Fruit fly (Drosophila melanogaster) whole organism, embryonic: ENCODE data around the gene Bet3.

Experiments used
- Antp ChIP-seq: fragments of 200-800 bp; sonication (Bioruptor generic); optimal IDR thresholded peaks from 3 replicates; lab custom pipeline; 2016; ENCODE audit warnings: missing biosample characterization, missing genetic modification characterization
- BEAF-32 ChIP-seq: fragments of 200-800 bp; sonication (Bioruptor generic); optimal IDR thresholded peaks from 3 replicates; lab custom pipeline; 2017; ENCODE audit warnings: missing biosample characterization, missing genetic modification characterization, mild to moderate bottlenecking, moderate library complexity, missing genetic modification reagents
- BtbVII ChIP-seq: fragments of 200-800 bp; sonication (Bioruptor generic); optimal IDR thresholded peaks from 3 replicates; lab custom pipeline; 2017; ENCODE audit warnings: missing biosample characterization, mild to moderate bottlenecking, missing genetic modification characterization
- CG10147 ChIP-seq: fragments of 200-800 bp; sonication (Bioruptor generic); optimal IDR thresholded peaks from 2 replicates; lab custom pipeline; 2019; ENCODE audit warnings: missing biosample characterization, mild to moderate bottlenecking, missing genetic modification characterization, moderate library complexity
- CG10462 ChIP-seq: fragments of 200-800 bp; sonication (Bioruptor generic); optimal IDR thresholded peaks from 2 replicates; lab custom pipeline; 2016; ENCODE audit warnings: missing biosample characterization, missing genetic modification characterization
- CG10565 ChIP-seq: fragments of 200-800 bp; sonication (Bioruptor generic); optimal IDR thresholded peaks from 3 replicates; lab custom pipeline; 2016; ENCODE audit warnings: missing biosample characterization, mild to moderate bottlenecking, missing genetic modification characterization
- CG11504 ChIP-seq: fragments of 200-800 bp; sonication (Bioruptor generic); optimal IDR thresholded peaks from 3 replicates; lab custom pipeline; 2019; ENCODE audit warnings: missing biosample characterization, mild to moderate bottlenecking, missing genetic modification characterization, moderate library complexity
- CG12769 ChIP-seq: fragments of 200-800 bp; sonication (Bioruptor generic); optimal IDR thresholded peaks from 2 replicates; lab custom pipeline; 2019; ENCODE audit warnings: missing biosample characterization, mild to moderate bottlenecking, missing genetic modification characterization, moderate library complexity
- CG13287 ChIP-seq: fragments of 200-800 bp; sonication (Bioruptor generic); IDR thresholded peaks from 2 replicates; pipeline ENCODE4 v1.3.6; 2022; ENCODE audit warnings: missing biosample characterization, missing genetic modification characterization; ENCODE audit not compliant: partially characterized antibody
- CG15011 ChIP-seq: fragments of 200-800 bp; sonication (Bioruptor generic); optimal IDR thresholded peaks from 3 replicates; lab custom pipeline; 2018; ENCODE audit warnings: missing biosample characterization, mild to moderate bottlenecking, missing genetic modification characterization
- CG17568 ChIP-seq: fragments of 200-800 bp; sonication (Bioruptor generic); optimal IDR thresholded peaks from 2 replicates; lab custom pipeline; 2018; ENCODE audit warnings: missing biosample characterization, mild to moderate bottlenecking, missing genetic modification characterization, moderate library complexity
- CG17829 ChIP-seq: fragments of 200-800 bp; optimal IDR thresholded peaks from 2 replicates; lab custom pipeline; 2019; ENCODE audit warnings: missing biosample characterization, mild to moderate bottlenecking, missing genetic modification characterization, moderate library complexity
- CG1832 ChIP-seq: fragments of 200-800 bp; sonication (Bioruptor generic); optimal IDR thresholded peaks from 2 replicates; lab custom pipeline; 2017; ENCODE audit warnings: missing biosample characterization, mild to moderate bottlenecking, missing genetic modification characterization, inconsistent platforms
- CG18476 ChIP-seq: fragments of 200-800 bp; sonication (Bioruptor generic); optimal IDR thresholded peaks from 2 replicates; lab custom pipeline; 2016; ENCODE audit warnings: missing biosample characterization, mild to moderate bottlenecking, missing genetic modification characterization
- CG2199 ChIP-seq: fragments of 200-800 bp; sonication (Bioruptor generic); IDR thresholded peaks from 3 replicates; pipeline ENCODE4 v1.3.6; 2022; ENCODE audit warnings: missing biosample characterization, missing genetic modification characterization
- CG2875 ChIP-seq: fragments of 200-800 bp; sonication (Bioruptor generic); optimal IDR thresholded peaks from 2 replicates; lab custom pipeline; 2017; ENCODE audit warnings: missing biosample characterization, mild to moderate bottlenecking, missing genetic modification characterization, missing genetic modification reagents
- CG3726 ChIP-seq: fragments of 200-800 bp; sonication (Bioruptor generic); IDR thresholded peaks from 3 replicates; pipeline ENCODE4, ENCODE4 v1.3.6; 2022; ENCODE audit warnings: missing biosample characterization, missing genetic modification characterization
- CG3995 ChIP-seq: fragments of 200-800 bp; sonication (Bioruptor generic); optimal IDR thresholded peaks from 3 replicates; lab custom pipeline; 2016; ENCODE audit warnings: missing biosample characterization, missing genetic modification characterization
- CG7786 ChIP-seq: fragments of 200-800 bp; sonication (Bioruptor generic); optimal IDR thresholded peaks from 2 replicates; lab custom pipeline; 2016; ENCODE audit warnings: missing biosample characterization, missing genetic modification characterization
- CG9932 ChIP-seq: fragments of 200-800 bp; sonication (Bioruptor generic); IDR thresholded peaks from 2 replicates; pipeline ENCODE4 v1.3.6; 2022; ENCODE audit warnings: missing biosample characterization, missing genetic modification characterization
- Dfd ChIP-seq, 2 experiments: fragments of >200 bp; optimal IDR thresholded peaks; 2 replicates each; lab custom pipeline; 2017; ENCODE audit warnings: missing biosample characterization in 2 of 2, missing genetic modification characterization in 2 of 2
- Drgx ChIP-seq: fragments of 200-800 bp; sonication (Bioruptor generic); IDR thresholded peaks from 2 replicates; pipeline ENCODE4 v1.3.6; 2022; ENCODE audit warnings: missing biosample characterization, missing genetic modification characterization
- HLH4C ChIP-seq: fragments of 200-800 bp; sonication (Bioruptor generic); IDR thresholded peaks from 3 replicates; pipeline ENCODE4 v1.3.6; 2022; ENCODE audit warnings: missing biosample characterization, missing genetic modification characterization; ENCODE audit not compliant: partially characterized antibody
- Hmx ChIP-seq: fragments of 200-800 bp; sonication (Bioruptor generic); optimal IDR thresholded peaks from 2 replicates; lab custom pipeline; 2016; ENCODE audit warnings: missing biosample characterization, missing genetic modification characterization
- Hr51 ChIP-seq, 2 experiments: fragments of 200-800 bp; sonication (Bioruptor generic); optimal IDR thresholded peaks; 2 replicates in 1 of 2; 3 replicates in 1 of 2; lab custom pipeline; 2016 to 2018; ENCODE audit warnings: missing biosample characterization in 2 of 2, missing genetic modification characterization in 2 of 2, mild to moderate bottlenecking in 1 of 2, moderate library complexity in 1 of 2
- MBD-R2 ChIP-seq: fragments of 200-800 bp; sonication (Bioruptor generic); IDR thresholded peaks from 2 replicates; pipeline ENCODE4 v1.3.6; 2022; ENCODE audit warnings: missing biosample characterization, missing genetic modification characterization
- Oaz ChIP-seq: fragments of 200-800 bp; sonication (Bioruptor generic); IDR thresholded peaks from 2 replicates; pipeline ENCODE4 v1.3.6; 2022; ENCODE audit warnings: missing biosample characterization, missing genetic modification characterization
- Sox100B ChIP-seq: fragments of 200-800 bp; sonication (Bioruptor generic); optimal IDR thresholded peaks from 3 replicates; lab custom pipeline; 2018; ENCODE audit warnings: missing biosample characterization, mild to moderate bottlenecking, missing genetic modification characterization
- Tbp ChIP-seq: fragments of >200 bp; optimal IDR thresholded peaks from 2 replicates; lab custom pipeline; 2018; ENCODE audit warnings: missing biosample characterization, missing genetic modification characterization
- Vsx1 ChIP-seq: fragments of 200-800 bp; sonication (Bioruptor generic); optimal IDR thresholded peaks from 2 replicates; lab custom pipeline; 2017; ENCODE audit warnings: missing biosample characterization, mild to moderate bottlenecking, missing genetic modification characterization, missing genetic modification reagents
- al ChIP-seq: fragments of 200-800 bp; sonication (Bioruptor generic); IDR thresholded peaks from 2 replicates; pipeline ENCODE4 v1.3.6; 2022; ENCODE audit warnings: missing biosample characterization, missing genetic modification characterization
- amos ChIP-seq: fragments of 200-800 bp; sonication (Bioruptor generic); IDR thresholded peaks from 2 replicates; pipeline ENCODE4 v1.3.6; 2022; ENCODE audit warnings: missing biosample characterization, missing genetic modification characterization; ENCODE audit not compliant: partially characterized antibody
- ash1 ChIP-seq: fragments of 200-800 bp; sonication (Bioruptor generic); optimal IDR thresholded peaks from 2 replicates; lab custom pipeline; 2018; ENCODE audit warnings: missing biosample characterization, mild to moderate bottlenecking, missing genetic modification characterization
- ato ChIP-seq: fragments of 200-800 bp; sonication (Bioruptor generic); IDR thresholded peaks from 2 replicates; pipeline ENCODE4 v1.3.6; 2022; ENCODE audit warnings: missing biosample characterization, missing genetic modification characterization; ENCODE audit not compliant: partially characterized antibody
- bowl ChIP-seq: fragments of 200-800 bp; sonication (Bioruptor generic); IDR thresholded peaks from 2 replicates; pipeline ENCODE4 v1.3.6; 2022; ENCODE audit warnings: missing biosample characterization, missing genetic modification characterization
- cg ChIP-seq: fragments of 200-800 bp; sonication (Bioruptor generic); optimal IDR thresholded peaks from 3 replicates; lab custom pipeline; 2019; ENCODE audit warnings: missing biosample characterization, mild to moderate bottlenecking, missing genetic modification characterization, moderate library complexity
- disco-r ChIP-seq: fragments of 200-800 bp; sonication (Bioruptor generic); optimal IDR thresholded peaks from 2 replicates; lab custom pipeline; 2016; ENCODE audit warnings: missing biosample characterization, missing genetic modification characterization
- esg ChIP-seq: fragments of 200-800 bp; sonication (Bioruptor generic); conservative IDR thresholded peaks from 2 replicates; pipeline ENCODE4 v1.3.6; 2022; ENCODE audit warnings: missing biosample characterization, missing genetic modification characterization
- hb ChIP-seq: fragments of 200-800 bp; sonication (Bioruptor generic); IDR thresholded peaks from 3 replicates; pipeline ENCODE4 v1.3.6; 2022; ENCODE audit warnings: missing biosample characterization, missing genetic modification characterization; ENCODE audit not compliant: partially characterized antibody
- kni ChIP-seq: fragments of 200-800 bp; sonication (Bioruptor generic); optimal IDR thresholded peaks from 3 replicates; lab custom pipeline; 2017; ENCODE audit warnings: mild to moderate bottlenecking, missing biosample characterization, missing genetic modification reagents, missing genetic modification characterization
- lola ChIP-seq, 3 experiments: fragments of >200 bp in 2 of 3; fragments of 200-800 bp in 1 of 3; sonication (Bioruptor generic) in 1 of 3; optimal IDR thresholded peaks; 2 replicates each; lab custom pipeline; 2017 to 2019; ENCODE audit warnings: missing biosample characterization in 3 of 3, missing genetic modification characterization in 3 of 3, mild to moderate bottlenecking in 1 of 3, moderate library complexity in 1 of 3
- odd ChIP-seq: fragments of 200-800 bp; sonication (Bioruptor generic); optimal IDR thresholded peaks from 2 replicates; lab custom pipeline; 2017; ENCODE audit warnings: missing biosample characterization, mild to moderate bottlenecking, missing genetic modification characterization
- otp ChIP-seq: fragments of 200-800 bp; sonication (Bioruptor generic); IDR thresholded peaks from 3 replicates; pipeline ENCODE4, ENCODE4 v1.3.6; 2022; ENCODE audit warnings: missing biosample characterization, missing genetic modification characterization
- ro ChIP-seq: fragments of 200-800 bp; sonication (Bioruptor generic); IDR thresholded peaks from 2 replicates; pipeline ENCODE4 v1.3.6; 2022; ENCODE audit warnings: missing biosample characterization, missing genetic modification characterization
- sob ChIP-seq: fragments of 200-800 bp; sonication (Bioruptor generic); IDR thresholded peaks from 2 replicates; pipeline ENCODE4 v1.3.6; 2022; ENCODE audit warnings: missing biosample characterization, missing genetic modification characterization
- stc ChIP-seq: fragments of 200-800 bp; sonication (Bioruptor generic); IDR thresholded peaks from 2 replicates; pipeline ENCODE4 v1.3.6; 2022; ENCODE audit warnings: missing biosample characterization, missing genetic modification characterization
- stwl ChIP-seq: fragments of 200-800 bp; sonication (Bioruptor generic); optimal IDR thresholded peaks from 3 replicates; lab custom pipeline; 2018; ENCODE audit warnings: missing biosample characterization, mild to moderate bottlenecking, missing genetic modification characterization, moderate library complexity
- tgo ChIP-seq: fragments of 200-800 bp; sonication (Bioruptor generic); IDR thresholded peaks from 3 replicates; pipeline ENCODE4 v1.3.6; 2022; ENCODE audit warnings: missing biosample characterization, missing genetic modification characterization
- trh ChIP-seq: fragments of 200-800 bp; sonication (Bioruptor generic); optimal IDR thresholded peaks from 2 replicates; lab custom pipeline; 2016; ENCODE audit warnings: missing biosample characterization, missing genetic modification characterization

The Bet3 gene

dm6 chr3L:9462247-9462769 is 20.2 kb upstream of the Bet3 start (continued):
- TF ChIP-seq Vsx1 (peak; percentile 91), Dfd (GFP tag; optimal IDR thresholded peaks at IDR 0.05; lab: Kevin White, UChicago) (no peak), kni (GFP tag; lab: Kevin White, UChicago) (peak; percentile 31), disco-r (GFP tag; lab: Kevin White, UChicago) (peak; percentile 59), amos (no peak), CG17829 (tag; lab: Kevin White, UChicago) (peak; percentile 92), CG10565 (GFP tag; lab: Kevin White, UChicago) (peak; percentile 28), Antp (GFP tag; lab: Kevin White, UChicago) (peak; percentile 48), esg (GFP tag; lab: Robert Waterston, UW) (peak; percentile 74), BtbVII (GFP tag; lab: Kevin White, UChicago) (peak; percentile 90), lola (GFP tag; optimal IDR thresholded peaks at IDR 0.05; lab: Kevin White, UChicago) (peak in 1 of 3 experiments; percentile 96), trh (GFP tag; lab: Kevin White, UChicago) (peak; percentile 58), CG18476 (GFP tag; lab: Kevin White, UChicago) (peak; percentile 91), CG2875 (GFP tag; lab: Kevin White, UChicago) (peak; percentile 89), CG12769 (tag; lab: Kevin White, UChicago) (peak; percentile 52), CG9932 (GFP tag; lab: Robert Waterston, UW) (peak; percentile 45), odd (peak; percentile 91), CG13287 (peak; percentile 16; the same call in 1 of the 2 replicates), ato (GFP tag; lab: Robert Waterston, UW) (no peak), otp (peak; percentile 66; the same call in 2 of the 3 replicates), CG10462 (GFP tag; lab: Kevin White, UChicago) (peak; percentile 64), ro (GFP tag; lab: Robert Waterston, UW) (no peak), stc (GFP tag; lab: Robert Waterston, UW) (peak; percentile 82), CG1832 (GFP tag; lab: Kevin White, UChicago) (no peak), HLH4C (GFP tag; lab: Robert Waterston, UW) (no peak), tgo (GFP tag; lab: Robert Waterston, UW) (peak; percentile 72), Tbp (GFP tag; lab: Kevin White, UChicago) (no peak), CG11504 (tag; lab: Kevin White, UChicago) (peak; percentile 92), Hr51 (GFP tag; optimal IDR thresholded peaks at IDR 0.05; lab: Kevin White, UChicago) (peak; percentile 46 to 93), BEAF-32 (GFP tag; lab: Kevin White, UChicago) (no peak), CG10147 (GFP tag; lab: Kevin White, UChicago) (peak; percentile 93), CG17568 (peak; percentile 83), sob (GFP tag; lab: Robert Waterston, UW) (peak; percentile 74), stwl (tag; lab: Kevin White, UChicago) (peak; percentile 12), ash1 (GFP tag; lab: Kevin White, UChicago) (peak; percentile 20), CG7786 (GFP tag; lab: Kevin White, UChicago) (peak; percentile 46), Hmx (GFP tag; lab: Kevin White, UChicago) (peak; percentile 69), bowl (GFP tag; lab: Robert Waterston, UW) (no peak), hb (GFP tag; lab: Robert Waterston, UW) (no peak), CG2199 (GFP tag; lab: Robert Waterston, UW) (peak; percentile 90; the same call in 2 of the 3 replicates), CG3726 (GFP tag; lab: Robert Waterston, UW) (no peak), al (peak; percentile 53; the same call in 1 of the 2 replicates), Oaz (peak; percentile 59), MBD-R2 (GFP tag; lab: Robert Waterston, UW) (no peak; the same call in 1 of the 2 replicates), Sox100B (GFP tag; lab: Kevin White, UChicago) (peak; percentile 94), Drgx (GFP tag; lab: Robert Waterston, UW) (peak; percentile 93), CG15011 (GFP tag; lab: Kevin White, UChicago) (peak; percentile 91), CG3995 (GFP tag; lab: Kevin White, UChicago) (peak; percentile 48), cg (no peak)
